Fruit fly (Drosophila melanogaster) whole organism, embryonic: ENCODE results near the gene Cbp20.

Source experiments
- ATbp ChIP-seq: fragments of 200-800 bp; sonication (Bioruptor generic); optimal IDR thresholded peaks from 2 replicates; lab custom pipeline; 2017; ENCODE audit warnings: missing biosample characterization, mild to moderate bottlenecking, missing genetic modification characterization, missing genetic modification reagents
- Abd-B ChIP-seq: fragments of 200-800 bp; sonication (Bioruptor generic); optimal IDR thresholded peaks from 2 replicates; lab custom pipeline; 2018; ENCODE audit warnings: missing biosample characterization, mild to moderate bottlenecking, missing genetic modification characterization, moderate library complexity
- Awh ChIP-seq: fragments of 200-800 bp; sonication (Bioruptor generic); IDR thresholded peaks from 2 replicates; pipeline ENCODE4, ENCODE4 v1.3.6; 2022; ENCODE audit warnings: missing biosample characterization, missing genetic modification characterization
- CG12744 ChIP-seq: fragments of 200-800 bp; sonication (Bioruptor generic); optimal IDR thresholded peaks from 2 replicates; lab custom pipeline; 2016; ENCODE audit warnings: missing biosample characterization, missing genetic modification characterization
- CG13775 ChIP-seq: fragments of 200-800 bp; sonication (Bioruptor generic); optimal IDR thresholded peaks from 3 replicates; lab custom pipeline; 2017; ENCODE audit warnings: missing biosample characterization, mild to moderate bottlenecking, missing genetic modification characterization
- CG13894 ChIP-seq: fragments of 200-800 bp; sonication (Bioruptor generic); optimal IDR thresholded peaks from 3 replicates; lab custom pipeline; 2018; ENCODE audit warnings: missing biosample characterization, mild to moderate bottlenecking, missing genetic modification characterization, moderate library complexity
- CG15011 ChIP-seq: fragments of 200-800 bp; sonication (Bioruptor generic); optimal IDR thresholded peaks from 3 replicates; lab custom pipeline; 2018; ENCODE audit warnings: missing biosample characterization, mild to moderate bottlenecking, missing genetic modification characterization
- CG15696 ChIP-seq: fragments of 200-800 bp; sonication (Bioruptor generic); optimal IDR thresholded peaks from 2 replicates; lab custom pipeline; 2019; ENCODE audit warnings: missing biosample characterization, mild to moderate bottlenecking, missing genetic modification characterization, moderate library complexity
- CG1603 ChIP-seq: fragments of 200-800 bp; sonication (Bioruptor generic); optimal IDR thresholded peaks from 2 replicates; lab custom pipeline; 2019; ENCODE audit warnings: missing biosample characterization, mild to moderate bottlenecking, missing genetic modification characterization, moderate library complexity
- CG16813 ChIP-seq: fragments of 200-800 bp; sonication (Bioruptor generic); IDR thresholded peaks from 3 replicates; pipeline ENCODE4 v1.3.6; 2022; ENCODE audit warnings: missing biosample characterization, missing genetic modification characterization; ENCODE audit not compliant: partially characterized antibody
- CG18262 ChIP-seq: fragments of 200-800 bp; optimal IDR thresholded peaks from 3 replicates; lab custom pipeline; 2019; ENCODE audit warnings: missing biosample characterization, mild to moderate bottlenecking, missing genetic modification characterization, moderate library complexity
- CG2116 ChIP-seq: fragments of 200-800 bp; sonication (Bioruptor generic); optimal IDR thresholded peaks from 3 replicates; lab custom pipeline; 2018; ENCODE audit warnings: missing biosample characterization, mild to moderate bottlenecking, missing genetic modification characterization
- CG2120 ChIP-seq: fragments of 200-800 bp; sonication (Bioruptor generic); optimal IDR thresholded peaks from 3 replicates; lab custom pipeline; 2016; ENCODE audit warnings: missing biosample characterization, missing genetic modification characterization
- CG30403 ChIP-seq: fragments of 200-800 bp; sonication (Bioruptor generic); optimal IDR thresholded peaks from 3 replicates; lab custom pipeline; 2016; ENCODE audit warnings: missing biosample characterization, missing genetic modification characterization
- CG31388 ChIP-seq: fragments of 200-800 bp; sonication (Bioruptor generic); optimal IDR thresholded peaks from 2 replicates; lab custom pipeline; 2016; ENCODE audit warnings: missing biosample characterization, missing genetic modification characterization
- CG32532 ChIP-seq: fragments of 200-800 bp; sonication (Bioruptor generic); IDR thresholded peaks from 2 replicates; pipeline ENCODE4 v1.3.6; 2022; ENCODE audit warnings: missing biosample characterization, missing genetic modification characterization
- CG33213 ChIP-seq: fragments of 200-800 bp; sonication (Bioruptor generic); optimal IDR thresholded peaks from 3 replicates; lab custom pipeline; 2016; ENCODE audit warnings: missing biosample characterization, missing genetic modification characterization
- CG4424 ChIP-seq: fragments of 200-800 bp; sonication (Bioruptor generic); optimal IDR thresholded peaks from 3 replicates; lab custom pipeline; 2016; ENCODE audit warnings: missing biosample characterization, missing genetic modification characterization
- CG6654 ChIP-seq: fragments of 200-800 bp; sonication (Bioruptor generic); optimal IDR thresholded peaks from 2 replicates; lab custom pipeline; 2017; ENCODE audit warnings: missing biosample characterization, mild to moderate bottlenecking, missing genetic modification characterization
- CoRest ChIP-seq: fragments of 200-800 bp; sonication (Bioruptor generic); optimal IDR thresholded peaks from 3 replicates; lab custom pipeline; 2018; ENCODE audit warnings: missing biosample characterization, mild to moderate bottlenecking, missing genetic modification characterization, moderate library complexity
- Dbx ChIP-seq: fragments of 200-800 bp; sonication (Bioruptor generic); IDR thresholded peaks from 3 replicates; pipeline ENCODE4 v1.3.6; 2022; ENCODE audit warnings: missing biosample characterization, missing genetic modification characterization
- Dip2 ChIP-seq: fragments of 200-800 bp; sonication (Bioruptor generic); IDR thresholded peaks from 2 replicates; pipeline ENCODE4 v1.3.6; 2022; ENCODE audit warnings: missing biosample characterization, missing genetic modification characterization
- E2f2 ChIP-seq: fragments of 200-800 bp; sonication (Bioruptor generic); IDR thresholded peaks from 2 replicates; pipeline ENCODE4 v1.3.6; 2022; ENCODE audit warnings: missing biosample characterization, missing genetic modification characterization
- Fer2 ChIP-seq: fragments of 200-800 bp; sonication (Bioruptor generic); optimal IDR thresholded peaks from 2 replicates; lab custom pipeline; 2018; ENCODE audit warnings: missing biosample characterization, mild to moderate bottlenecking, missing genetic modification characterization, moderate library complexity
- H2.0 ChIP-seq: fragments of 200-800 bp; sonication (Bioruptor generic); IDR thresholded peaks from 2 replicates; pipeline ENCODE4 v1.3.6; 2022; ENCODE audit warnings: missing biosample characterization, missing genetic modification characterization
- Jarid2 ChIP-seq: fragments of 200-800 bp; sonication (Bioruptor generic); optimal IDR thresholded peaks from 3 replicates; lab custom pipeline; 2017; ENCODE audit warnings: mild to moderate bottlenecking, missing biosample characterization, missing genetic modification reagents, missing genetic modification characterization
- MESR4 ChIP-seq: fragments of 200-800 bp; sonication (Bioruptor generic); optimal IDR thresholded peaks from 2 replicates; lab custom pipeline; 2018; ENCODE audit warnings: missing biosample characterization, mild to moderate bottlenecking, missing genetic modification characterization, moderate library complexity
- Nf-YA ChIP-seq: fragments of 200-800 bp; sonication (Bioruptor generic); IDR thresholded peaks from 2 replicates; pipeline ENCODE4 v1.3.6; 2022; ENCODE audit warnings: missing biosample characterization, missing genetic modification characterization
- Nf-YB ChIP-seq: fragments of 200-800 bp; sonication (Bioruptor generic); optimal IDR thresholded peaks from 3 replicates; lab custom pipeline; 2019; ENCODE audit warnings: missing biosample characterization, mild to moderate bottlenecking, missing genetic modification characterization, moderate library complexity
- Sox100B ChIP-seq: fragments of 200-800 bp; sonication (Bioruptor generic); optimal IDR thresholded peaks from 3 replicates; lab custom pipeline; 2018; ENCODE audit warnings: missing biosample characterization, mild to moderate bottlenecking, missing genetic modification characterization
- Sry-δ ChIP-seq: fragments of 200-800 bp; sonication (Bioruptor generic); optimal IDR thresholded peaks from 2 replicates; lab custom pipeline; 2016; ENCODE audit warnings: missing biosample characterization, missing genetic modification characterization
- Ssrp ChIP-seq: fragments of 200-800 bp; sonication (Bioruptor generic); optimal IDR thresholded peaks from 2 replicates; lab custom pipeline; 2018; ENCODE audit warnings: missing biosample characterization, mild to moderate bottlenecking, missing genetic modification characterization, moderate library complexity
- al ChIP-seq: fragments of 200-800 bp; sonication (Bioruptor generic); IDR thresholded peaks from 2 replicates; pipeline ENCODE4 v1.3.6; 2022; ENCODE audit warnings: missing biosample characterization, missing genetic modification characterization
- chinmo ChIP-seq: fragments of 200-800 bp; sonication (Bioruptor generic); IDR thresholded peaks from 4 replicates; pipeline ENCODE4 v1.3.6; 2022; ENCODE audit warnings: missing biosample characterization, missing genetic modification characterization; ENCODE audit not compliant: partially characterized antibody
- ci ChIP-seq: fragments of 200-800 bp; sonication (Bioruptor generic); IDR thresholded peaks from 3 replicates; pipeline ENCODE4 v1.3.6; 2022; ENCODE audit warnings: missing biosample characterization, missing genetic modification characterization
- disco-r ChIP-seq: fragments of 200-800 bp; sonication (Bioruptor generic); optimal IDR thresholded peaks from 2 replicates; lab custom pipeline; 2016; ENCODE audit warnings: missing biosample characterization, missing genetic modification characterization
- gem ChIP-seq: fragments of 200-800 bp; sonication (Bioruptor generic); optimal IDR thresholded peaks from 2 replicates; lab custom pipeline; 2019; ENCODE audit warnings: missing biosample characterization, mild to moderate bottlenecking, missing genetic modification characterization, moderate library complexity
- gro ChIP-seq: fragments of 200-800 bp; sonication (Bioruptor generic); optimal IDR thresholded peaks from 2 replicates; lab custom pipeline; 2016; ENCODE audit warnings: missing biosample characterization, missing genetic modification characterization
- klu ChIP-seq: fragments of 200-800 bp; sonication (Bioruptor generic); IDR thresholded peaks from 2 replicates; pipeline ENCODE4 v1.3.6; 2022; ENCODE audit warnings: missing biosample characterization, missing genetic modification characterization
- lov ChIP-seq, 2 experiments: fragments of 200-800 bp in 1 of 2; fragments of >200 bp in 1 of 2; sonication (Bioruptor generic) in 1 of 2; IDR thresholded peaks in 1 of 2; optimal IDR thresholded peaks in 1 of 2; 2 replicates in 1 of 2; 3 replicates in 1 of 2; pipeline versions ENCODE4 v1.3.6 to Lab custom; 2017 to 2022; ENCODE audit warnings: missing biosample characterization in 1 of 2, missing genetic modification characterization in 1 of 2
- luna ChIP-seq: fragments of 200-800 bp; sonication (Bioruptor generic); optimal IDR thresholded peaks from 2 replicates; lab custom pipeline; 2016; ENCODE audit warnings: missing biosample characterization, missing genetic modification characterization
- nom ChIP-seq: fragments of 200-800 bp; sonication (Bioruptor generic); optimal IDR thresholded peaks from 2 replicates; lab custom pipeline; 2017; ENCODE audit warnings: missing biosample characterization, missing genetic modification characterization, mild to moderate bottlenecking, moderate library complexity, missing genetic modification reagents
- p53 ChIP-seq: fragments of 200-800 bp; sonication (Bioruptor generic); optimal IDR thresholded peaks from 2 replicates; lab custom pipeline; 2016; ENCODE audit warnings: missing biosample characterization, missing genetic modification characterization
- pho ChIP-seq: fragments of 200-800 bp; sonication (Bioruptor generic); optimal IDR thresholded peaks from 2 replicates; lab custom pipeline; 2016; ENCODE audit warnings: missing biosample characterization, missing genetic modification characterization
- row ChIP-seq: fragments of 200-800 bp; sonication (Bioruptor generic); IDR thresholded peaks from 3 replicates; pipeline ENCODE4 v1.3.6; 2022; ENCODE audit warnings: missing biosample characterization, missing genetic modification characterization
- sens-2 ChIP-seq: fragments of 200-800 bp; sonication (Bioruptor generic); IDR thresholded peaks from 2 replicates; pipeline ENCODE4 v1.3.6; 2022; ENCODE audit warnings: missing biosample characterization, missing genetic modification characterization
- tap ChIP-seq: fragments of 200-800 bp; optimal IDR thresholded peaks from 3 replicates; lab custom pipeline; 2019; ENCODE audit warnings: missing biosample characterization, mild to moderate bottlenecking, missing genetic modification characterization, moderate library complexity
- tll ChIP-seq, 2 experiments: fragments of 200-800 bp in 1 of 2; fragments of >200 bp in 1 of 2; sonication (Bioruptor generic) in 1 of 2; optimal IDR thresholded peaks; 2 replicates each; lab custom pipeline; 2017 to 2019; ENCODE audit warnings: missing biosample characterization in 2 of 2, missing genetic modification characterization in 2 of 2, mild to moderate bottlenecking in 1 of 2, moderate library complexity in 1 of 2
- tx ChIP-seq: fragments of 200-800 bp; sonication (Bioruptor generic); optimal IDR thresholded peaks from 2 replicates; lab custom pipeline; 2016; ENCODE audit warnings: missing biosample characterization, missing genetic modification characterization
- wdn ChIP-seq: fragments of 200-800 bp; sonication (Bioruptor generic); IDR thresholded peaks from 2 replicates; pipeline ENCODE4 v1.3.6; 2022; ENCODE audit warnings: missing biosample characterization, missing genetic modification characterization

Gene Cbp20

DNA sequence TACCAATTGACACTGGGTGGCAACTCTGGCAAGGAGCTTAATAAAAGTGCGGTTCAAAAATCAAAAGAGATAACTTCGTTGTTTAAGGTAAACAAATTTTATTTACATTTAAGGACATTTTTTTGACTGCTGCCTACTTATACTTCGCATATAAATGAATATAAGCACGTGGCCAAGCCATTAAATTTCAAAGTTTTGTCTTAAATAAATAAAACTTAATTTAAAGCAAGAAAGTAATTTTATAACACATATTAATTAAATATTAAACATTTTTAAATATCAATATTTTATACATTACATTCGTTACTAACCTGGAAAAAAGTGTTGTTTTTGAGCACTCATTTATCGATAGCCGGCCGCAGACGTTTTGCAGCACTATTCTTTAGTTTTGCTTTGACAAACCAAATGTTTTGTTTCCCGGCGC, 24.3 kb downstream of the Cbp20 start, which contains the start of the genes CG12321 and MED17 (continued):
- TF ChIP-seq CG4424 (GFP tag; lab: Kevin White, UChicago) (peak; percentile 91), Dip2 (GFP tag; lab: Robert Waterston, UW) (no peak), Jarid2 (GFP tag; lab: Kevin White, UChicago) (peak; percentile 48), CG1603 (tag; lab: Kevin White, UChicago) (no peak), CG33213 (GFP tag; lab: Kevin White, UChicago) (peak; percentile 47), CG2120 (GFP tag; lab: Kevin White, UChicago) (peak; percentile 91), Awh (GFP tag; lab: Robert Waterston, UW) (peak; percentile 50; the same call in 1 of the 2 replicates), CG31388 (GFP tag; lab: Kevin White, UChicago) (peak; percentile 82), wdn (GFP tag; lab: Robert Waterston, UW) (peak; percentile 80), Dbx (GFP tag; lab: Robert Waterston, UW) (peak; percentile 96), lov (optimal IDR thresholded peaks at IDR 0.05; lab: Kevin White, UChicago) (no peak), lov (GFP tag; IDR thresholded peaks at IDR 0.05; lab: Robert Waterston, UW) (peak; percentile 74; the same call in 1 of the 3 replicates), CG2116 (GFP tag; lab: Kevin White, UChicago) (peak; percentile 80), CG12744 (peak; percentile 49), Sry-δ (peak; percentile 34), tap (tag; lab: Kevin White, UChicago) (peak; percentile 52), Nf-YB (GFP tag; lab: Kevin White, UChicago) (peak; percentile 54), CG18262 (tag; lab: Kevin White, UChicago) (peak; percentile 90), CG13894 (tag; lab: Kevin White, UChicago) (no peak), CG15696 (tag; lab: Kevin White, UChicago) (peak; percentile 77), CG15011 (GFP tag; lab: Kevin White, UChicago) (peak; percentile 63), nom (GFP tag; lab: Kevin White, UChicago) (peak; percentile 59), Abd-B (GFP tag; lab: Kevin White, UChicago) (peak; percentile 94), tx (peak; percentile 61), sens-2 (no peak; the same call in 1 of the 2 replicates), ci (GFP tag; lab: Robert Waterston, UW) (no peak; the same call in 1 of the 3 replicates), CG32532 (peak; percentile 91), gro (GFP tag; lab: Kevin White, UChicago) (no peak), row (GFP tag; lab: Robert Waterston, UW) (peak; percentile 88), MESR4 (GFP tag; lab: Kevin White, UChicago) (no peak), klu (GFP tag; lab: Robert Waterston, UW) (peak; percentile 91), tll (GFP tag; optimal IDR thresholded peaks at IDR 0.05; lab: Kevin White, UChicago) (no peak), chinmo (GFP tag; lab: Robert Waterston, UW) (no peak), disco-r (GFP tag; lab: Kevin White, UChicago) (no peak), CG13775 (peak; percentile 94), CG6654 (GFP tag; lab: Kevin White, UChicago) (peak; percentile 69), H2.0 (GFP tag; lab: Robert Waterston, UW) (peak; percentile 81), luna (no peak), CoRest (peak; percentile 95), al (GFP tag; lab: Robert Waterston, UW) (peak; percentile 90), Sox100B (GFP tag; lab: Kevin White, UChicago) (peak; percentile 88), Ssrp (tag; lab: Kevin White, UChicago) (peak; percentile 90), Nf-YA (GFP tag; lab: Robert Waterston, UW) (peak; percentile 80), E2f2 (GFP tag; lab: Robert Waterston, UW) (peak; percentile 73), CG16813 (GFP tag; lab: Robert Waterston, UW) (peak; percentile 42; the same call in 1 of the 3 replicates), p53 (GFP tag; lab: Kevin White, UChicago) (no peak), gem (peak; percentile 92), ATbp (GFP tag; lab: Kevin White, UChicago) (no peak), Fer2 (peak; percentile 71), CG30403 (peak; percentile 93), pho (GFP tag; lab: Kevin White, UChicago) (peak; percentile 67)
